Fruit fly (Drosophila melanogaster): ENCODE data around the gene CG14374.

The CG14374 gene

dm6 chr3R:13400902-13401721, 4.2 kb upstream of the CG14374 start (continued):
- no peak for TF ChIP-seq fru (optimal IDR thresholded peaks at IDR 0.05)
- peak; percentile 92 for TF ChIP-seq tio (GFP tag; optimal IDR thresholded peaks at IDR 0.05)
- TF ChIP-seq Myb (GFP tag; optimal IDR thresholded peaks at IDR 0.05), result peak; percentile 76
- peak; percentile 90 for TF ChIP-seq az2 (GFP tag; optimal IDR thresholded peaks at IDR 0.05)
- TF ChIP-seq amos (GFP tag; IDR thresholded peaks at IDR 0.05; ENCODE audit: partially characterized antibody), result no peak
- TF ChIP-seq CG10543 (GFP tag; optimal IDR thresholded peaks at IDR 0.05), result peak; percentile 53
- peak; percentile 86 for TF ChIP-seq odd (GFP tag; optimal IDR thresholded peaks at IDR 0.05)
- TF ChIP-seq Adf1 (GFP tag; IDR thresholded peaks at IDR 0.05), result 0 out of 2 replicates have a peak, but pooled peaks have one; percentile 45
- TF ChIP-seq ranshi (GFP tag; IDR thresholded peaks at IDR 0.05), result peak; percentile 74; the same call in 1 of the 2 replicates
- TF ChIP-seq CG6854 (GFP tag; optimal IDR thresholded peaks at IDR 0.05), result peak; percentile 63
- peak; percentile 60 for TF ChIP-seq CG11247 (GFP tag; IDR thresholded peaks at IDR 0.05)
- peak; percentile 66 for TF ChIP-seq CG4707 (GFP tag; optimal IDR thresholded peaks at IDR 0.05)
- TF ChIP-seq p53 (GFP tag; optimal IDR thresholded peaks at IDR 0.05), result peak; percentile 79
- peak; percentile 81 for TF ChIP-seq Drgx (GFP tag; IDR thresholded peaks at IDR 0.05)
- peak; percentile 71; the same call in 1 of the 3 replicates for TF ChIP-seq CG11456 (GFP tag; IDR thresholded peaks at IDR 0.05)
- TF ChIP-seq CG32532 (GFP tag; IDR thresholded peaks at IDR 0.05), result peak; percentile 89
- peak; percentile 42 for TF ChIP-seq CG7928 (GFP tag; optimal IDR thresholded peaks at IDR 0.05)
- TF ChIP-seq Lpt (GFP tag; optimal IDR thresholded peaks at IDR 0.05), result no peak
- TF ChIP-seq row (GFP tag; IDR thresholded peaks at IDR 0.05), result peak; percentile 88
- peak; percentile 86 for TF ChIP-seq mam (GFP tag; optimal IDR thresholded peaks at IDR 0.05)
- TF ChIP-seq D (optimal IDR thresholded peaks at IDR 0.05), result no peak
- TF ChIP-seq D (GFP tag; optimal IDR thresholded peaks at IDR 0.05), result peak; percentile 80
- no peak for TF ChIP-seq inv (GFP tag; IDR thresholded peaks at IDR 0.05; ENCODE audit: partially characterized antibody)
- TF ChIP-seq CG15479 (GFP tag; optimal IDR thresholded peaks at IDR 0.05), result no peak
- peak; percentile 77 for TF ChIP-seq CG15011 (GFP tag; optimal IDR thresholded peaks at IDR 0.05)
- TF ChIP-seq phol (tag; optimal IDR thresholded peaks at IDR 0.05), result peak; percentile 92
- TF ChIP-seq HLH3B (GFP tag; IDR thresholded peaks at IDR 0.05), result peak; percentile 85
- TF ChIP-seq lab (GFP tag; optimal IDR thresholded peaks at IDR 0.05), result peak; percentile 88
- peak; percentile 86; the same call in 1 of the 2 replicates for TF ChIP-seq stc (GFP tag; IDR thresholded peaks at IDR 0.05)
- TF ChIP-seq CG1602 (GFP tag; optimal IDR thresholded peaks at IDR 0.05), result peak; percentile 91
- TF ChIP-seq Aef1 (GFP tag; IDR thresholded peaks at IDR 0.05), result peak; percentile 66; the same call in 2 of the 3 replicates
- no peak; the same call in 2 of the 3 replicates for TF ChIP-seq CG34224 (GFP tag; IDR thresholded peaks at IDR 0.05; ENCODE audit: partially characterized antibody)
- peak; percentile 69 for TF ChIP-seq CG17802 (tag; optimal IDR thresholded peaks at IDR 0.05)
- TF ChIP-seq Blimp-1 (GFP tag; optimal IDR thresholded peaks at IDR 0.05), result peak; percentile 92
- TF ChIP-seq YL-1 (GFP tag; optimal IDR thresholded peaks at IDR 0.05), result peak; percentile 3
- TF ChIP-seq CG14965 (GFP tag; optimal IDR thresholded peaks at IDR 0.05; ENCODE audit: borderline replicate concordance), result peak; percentile 5
- TF ChIP-seq Dad (GFP tag; optimal IDR thresholded peaks at IDR 0.05), result peak; percentile 84
- TF ChIP-seq twi (tag; optimal IDR thresholded peaks at IDR 0.05), result peak; percentile 80
- TF ChIP-seq toy (GFP tag; IDR thresholded peaks at IDR 0.05), result peak; percentile 53; the same call in 1 of the 2 replicates
- peak; percentile 68 for TF ChIP-seq ssp (GFP tag; IDR thresholded peaks at IDR 0.05)
- no peak; the same call in 1 of the 2 replicates for TF ChIP-seq CG8765 (GFP tag; IDR thresholded peaks at IDR 0.05)
- TF ChIP-seq Stat92E (GFP tag; optimal IDR thresholded peaks at IDR 0.05), result peak in 1 of 3 experiments; percentile 45
- TF ChIP-seq jumu (GFP tag; optimal IDR thresholded peaks at IDR 0.05), result peak; percentile 81
- TF ChIP-seq tll (GFP tag; optimal IDR thresholded peaks at IDR 0.05), result no peak
- peak; percentile 88 for TF ChIP-seq Hr3 (GFP tag; optimal IDR thresholded peaks at IDR 0.05)
- no peak for TF ChIP-seq Opbp (GFP tag; IDR thresholded peaks at IDR 0.05; ENCODE audit: partially characterized antibody)
- TF ChIP-seq dmrt11E (tag; optimal IDR thresholded peaks at IDR 0.05), result peak; percentile 91
- peak; percentile 82 for TF ChIP-seq gcm2 (GFP tag; optimal IDR thresholded peaks at IDR 0.05)

Data from whole organism, embryonic.